Worm (Caenorhabditis elegans): Measurements from ENCODE around the gene F42A9.6.

DNA sequence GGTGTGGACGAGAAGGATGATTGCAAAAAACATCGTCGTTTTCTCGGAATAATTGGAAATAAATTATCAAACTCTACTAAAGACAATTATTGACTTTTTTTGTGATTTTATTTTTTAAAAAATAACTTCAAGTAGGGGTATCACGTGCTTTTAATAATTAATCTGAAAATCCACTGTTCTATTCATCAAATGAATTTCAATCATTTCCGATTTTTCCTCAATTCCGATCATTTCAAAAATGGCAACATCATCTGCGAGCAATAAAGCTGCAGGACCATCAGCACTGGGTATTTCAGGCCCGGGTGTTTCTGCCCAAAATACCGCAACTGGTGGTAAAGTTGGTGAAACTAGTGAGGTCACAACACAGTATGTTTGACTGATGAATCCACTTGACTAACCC, 8.0 kb downstream of the F42A9.6 start, which contains the start of the genes F42A9.7 and F42A9.3:
- no peak for TF ChIP-seq nhr-28 (tag; optimal IDR thresholded peaks at IDR 0.05)
- TF ChIP-seq nhr-25 (tag; optimal IDR thresholded peaks at IDR 0.05), result no peak
- no peak for TF ChIP-seq R02D3.7 (tag; optimal IDR thresholded peaks at IDR 0.05)
- TF ChIP-seq pqm-1 (tag; optimal IDR thresholded peaks at IDR 0.05), result no peak
- no peak for TF ChIP-seq elt-2 (tag; optimal IDR thresholded peaks at IDR 0.05)
